Worm (Caenorhabditis elegans): ENCODE data around the gene ckb-1.

The ckb-1 gene

DNA sequence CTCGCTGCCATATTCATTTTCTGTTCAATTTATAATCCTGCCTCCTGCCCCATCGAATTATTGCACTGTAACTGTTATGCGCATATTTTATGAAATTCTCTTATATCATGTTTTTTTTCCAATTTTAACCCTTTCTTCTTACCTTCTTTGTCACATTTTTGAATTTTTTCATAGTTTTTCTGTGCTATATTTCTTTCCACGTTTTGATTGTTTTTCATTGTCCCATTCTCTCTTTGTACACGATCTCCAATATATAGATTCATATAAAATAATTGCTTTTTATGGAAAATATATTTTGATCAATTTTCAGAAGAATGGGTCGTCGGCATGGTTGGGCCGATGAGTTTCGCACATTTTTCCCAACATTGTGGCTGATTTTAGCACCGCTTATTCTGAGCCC is 15.3 kb upstream of the ckb-1 start, which contains the start of gene B0285.6:
TSS of gene B0285.6 (plus strand) at position 301 of the 400 bp plus-strand sequence.
- TF ChIP-seq jun-1 (tag; optimal IDR thresholded peaks at IDR 0.05) (no peak), snpc-4 (tag; optimal IDR thresholded peaks at IDR 0.05) (no peak), nfya-1 (tag; optimal IDR thresholded peaks at IDR 0.05; ENCODE audit: insufficient read depth) (no peak), daf-12 (tag; optimal IDR thresholded peaks at IDR 0.05) (no peak), fos-1 (tag; optimal IDR thresholded peaks at IDR 0.05) (no peak), elt-3 (tag; optimal IDR thresholded peaks at IDR 0.05) (no peak), ZK546.5 (tag; optimal IDR thresholded peaks at IDR 0.05) (no peak), nhr-77 (tag; optimal IDR thresholded peaks at IDR 0.05) (no peak), zag-1 (tag; optimal IDR thresholded peaks at IDR 0.05) (no peak), tbx-2 (tag; optimal IDR thresholded peaks at IDR 0.05) (no peak), nhr-67 (tag; optimal IDR thresholded peaks at IDR 0.05) (no peak), nhr-43 (tag; optimal IDR thresholded peaks at IDR 0.05; ENCODE audit: poor library complexity, severe bottlenecking) (no peak), fkh-2 (tag; optimal IDR thresholded peaks at IDR 0.05) (no peak), lsy-12 (tag; optimal IDR thresholded peaks at IDR 0.05) (no peak), hmg-11 (tag; optimal IDR thresholded peaks at IDR 0.05) (no peak)

DNA sequence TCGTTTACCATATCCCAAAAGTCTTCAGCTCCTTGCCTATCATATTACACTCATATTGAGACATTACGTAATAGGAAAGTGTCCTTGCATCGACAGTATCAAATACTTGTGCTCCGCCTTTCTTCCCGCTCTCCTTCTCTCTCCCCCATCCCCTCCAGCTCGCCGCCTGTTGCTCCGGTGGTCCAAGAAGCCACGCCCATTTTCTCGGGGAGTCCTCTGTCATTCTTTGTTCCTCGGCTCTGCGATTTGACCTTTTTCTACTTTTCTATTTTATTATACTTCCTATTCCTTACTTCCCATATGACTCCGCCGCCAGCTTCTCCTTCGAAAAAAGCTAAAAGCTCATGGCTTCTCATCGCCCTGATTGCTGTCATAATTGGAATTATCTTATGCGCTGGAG is 8.7 kb upstream of the ckb-1 start, which contains the start of gene mnp-1:
TSS of gene mnp-1 (plus strand) at position 211 of the 400 bp plus-strand sequence.
- TF ChIP-seq snpc-4 (tag; optimal IDR thresholded peaks at IDR 0.05) (no peak), lin-15B (tag; optimal IDR thresholded peaks at IDR 0.05) (no peak), pha-4 (tag; optimal IDR thresholded peaks at IDR 0.05) (no peak), hmg-11 (tag; optimal IDR thresholded peaks at IDR 0.05) (no peak), egl-27 (tag; optimal IDR thresholded peaks at IDR 0.05) (no peak), R02D3.7 (tag; optimal IDR thresholded peaks at IDR 0.05) (no peak), nhr-11 (tag; optimal IDR thresholded peaks at IDR 0.05) (no peak), unc-62 (GFP tag; optimal IDR thresholded peaks at IDR 0.05) (no peak), fos-1 (tag; optimal IDR thresholded peaks at IDR 0.05) (no peak), lsy-12 (tag; optimal IDR thresholded peaks at IDR 0.05) (no peak), mml-1 (tag; optimal IDR thresholded peaks at IDR 0.05) (no peak), ZK546.5 (tag; optimal IDR thresholded peaks at IDR 0.05) (no peak), mdl-1 (tag; optimal IDR thresholded peaks at IDR 0.05) (no peak), ztf-4 (tag; optimal IDR thresholded peaks at IDR 0.05) (no peak)

- TF ChIP-seq elt-1 (tag; optimal IDR thresholded peaks at IDR 0.05) (no peak), elt-2 (tag; optimal IDR thresholded peaks at IDR 0.05) (peak; percentile 53), pqm-1 (tag; optimal IDR thresholded peaks at IDR 0.05) (peak; percentile 42)
Measured at ce11 chrIII:4357438-4357837, 7.6 kb upstream of the ckb-1 start.

DNA sequence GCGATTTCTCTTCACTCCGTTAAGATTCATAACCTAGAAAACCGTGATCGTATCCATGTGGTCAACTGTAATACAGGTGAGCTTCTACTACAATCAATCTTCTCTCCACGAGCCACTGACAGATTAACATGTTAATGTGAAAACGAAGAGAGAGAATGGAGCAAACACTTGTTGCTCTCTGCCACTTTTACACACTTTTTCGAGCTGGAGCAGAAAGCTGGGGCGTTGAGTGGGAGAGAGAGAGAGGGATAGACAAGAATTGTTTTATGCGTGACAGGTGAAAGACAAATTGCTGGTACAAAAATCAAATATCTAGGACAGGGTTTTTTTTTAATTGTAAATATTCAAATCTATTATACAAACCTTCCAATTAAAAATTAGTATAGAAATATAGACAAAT is 6.7 kb upstream of the ckb-1 start:
- peak; percentile 36 for TF ChIP-seq lin-39 (tag; optimal IDR thresholded peaks at IDR 0.05)
- TF ChIP-seq fkh-10 (GFP tag; optimal IDR thresholded peaks at IDR 0.05): no peak
- TF ChIP-seq nfya-1 (tag; optimal IDR thresholded peaks at IDR 0.05; ENCODE audit: insufficient read depth): peak; percentile 39

ce11 chrIII:4359208-4359607 is 5.9 kb upstream of the ckb-1 start:
- no peak for TF ChIP-seq eor-1 (tag; optimal IDR thresholded peaks at IDR 0.05)
- no peak for TF ChIP-seq hmg-11 (tag; optimal IDR thresholded peaks at IDR 0.05)
- TF ChIP-seq unc-39 (tag; optimal IDR thresholded peaks at IDR 0.05): no peak
- no peak for TF ChIP-seq nhr-25 (tag; optimal IDR thresholded peaks at IDR 0.05)
- no peak for TF ChIP-seq ceh-28 (tag; optimal IDR thresholded peaks at IDR 0.05)
- no peak for TF ChIP-seq fkh-10 (GFP tag; optimal IDR thresholded peaks at IDR 0.05)
- no peak for TF ChIP-seq elt-2 (tag; optimal IDR thresholded peaks at IDR 0.05)
- TF ChIP-seq aly-2 (tag; optimal IDR thresholded peaks at IDR 0.05): no peak
- TF ChIP-seq sea-2 (GFP tag; optimal IDR thresholded peaks at IDR 0.05): no peak
- no peak for TF ChIP-seq ztf-4 (tag; optimal IDR thresholded peaks at IDR 0.05)
- no peak for TF ChIP-seq ZK546.5 (tag; optimal IDR thresholded peaks at IDR 0.05)
- TF ChIP-seq nhr-237 (tag; optimal IDR thresholded peaks at IDR 0.05): no peak

Data from whole organism, L3 larva.